Fruit fly (Drosophila melanogaster): ENCODE data around the gene CG32236.

DNA sequence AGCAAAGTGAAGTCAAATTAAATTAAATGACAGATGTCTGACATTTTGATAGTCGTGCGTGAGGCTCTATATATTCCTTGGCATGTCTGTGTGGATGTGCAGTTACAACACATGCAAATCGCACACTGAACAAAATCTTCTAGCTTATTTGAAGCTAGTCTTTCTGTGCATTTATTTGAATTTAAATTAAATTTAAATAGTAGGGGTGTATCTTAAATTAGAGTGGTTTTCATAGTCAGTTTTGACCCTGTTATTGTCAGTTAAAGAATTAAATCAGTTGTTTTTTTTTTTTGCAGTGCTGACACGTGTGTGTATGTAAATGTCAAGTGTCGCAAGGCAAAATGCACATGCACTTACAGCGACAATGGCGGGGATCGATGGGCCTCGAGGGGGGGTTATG, 11.9 kb upstream of the CG32236 start:
- TF ChIP-seq EcR (GFP tag; optimal IDR thresholded peaks at IDR 0.05) (no peak), pan (optimal IDR thresholded peaks at IDR 0.05) (no peak), psq (optimal IDR thresholded peaks at IDR 0.05) (no peak), usp (GFP tag; optimal IDR thresholded peaks at IDR 0.05) (no peak), CG8478 (optimal IDR thresholded peaks at IDR 0.05) (no peak)

Measured in whole organism.